Worm (Caenorhabditis elegans) whole organism, L3 larva: Measurements from ENCODE around the gene Y73F8A.22.

Experiments
- ZK546.5 ChIP-seq: sonication (generic microtip); optimal IDR thresholded peaks from 2 replicates; lab custom pipeline; 2017; ENCODE audit warnings: missing biosample characterization, missing genetic modification characterization
- aly-2 ChIP-seq: fragments of 150-350 bp; optimal IDR thresholded peaks from 2 replicates; lab custom pipeline; 2014; ENCODE audit warnings: missing biosample characterization, missing genetic modification characterization
- daf-12 ChIP-seq: fragments of 150-350 bp; optimal IDR thresholded peaks from 2 replicates; lab custom pipeline; 2014; ENCODE audit warnings: missing biosample characterization, missing genetic modification reagents, missing genetic modification characterization
- elt-3 ChIP-seq, 3 experiments: fragments of 150-350 bp in 1 of 3; sonication (generic microtip) in 2 of 3; optimal IDR thresholded peaks; 2 replicates in 2 of 3; 4 replicates in 1 of 3; lab custom pipeline; 2014 to 2017; ENCODE audit warnings: missing biosample characterization in 3 of 3, missing genetic modification characterization in 3 of 3
- nhr-25 ChIP-seq: sonication (generic microtip); optimal IDR thresholded peaks from 2 replicates; lab custom pipeline; 2017; ENCODE audit warnings: missing biosample characterization, missing genetic modification characterization
- nhr-28 ChIP-seq: fragments of 150-350 bp; optimal IDR thresholded peaks from 2 replicates; lab custom pipeline; 2014; ENCODE audit warnings: missing biosample characterization, missing genetic modification characterization
- nhr-76 ChIP-seq: fragments of 150-350 bp; sonication (generic microtip); optimal IDR thresholded peaks from 5 replicates; lab custom pipeline; 2014; ENCODE audit warnings: missing biosample characterization, missing genetic modification characterization
- nhr-77 ChIP-seq: fragments of 150-350 bp; optimal IDR thresholded peaks from 2 replicates; lab custom pipeline; 2014; ENCODE audit warnings: missing biosample characterization, missing genetic modification characterization
- pha-4 ChIP-seq: fragments of 150-350 bp; optimal IDR thresholded peaks from 2 replicates; lab custom pipeline; 2014; ENCODE audit warnings: missing biosample characterization, missing genetic modification reagents, missing genetic modification characterization
- skn-1 ChIP-seq: fragments of 150-350 bp; optimal IDR thresholded peaks from 2 replicates; lab custom pipeline; 2014; ENCODE audit warnings: missing biosample characterization, missing genetic modification characterization
- tbx-2 ChIP-seq: sonication (generic microtip); optimal IDR thresholded peaks from 2 replicates; lab custom pipeline; 2016; ENCODE audit warnings: mild to moderate bottlenecking, missing genetic modification characterization, missing compliant biosample characterization

Y73F8A.22 gene

DNA sequence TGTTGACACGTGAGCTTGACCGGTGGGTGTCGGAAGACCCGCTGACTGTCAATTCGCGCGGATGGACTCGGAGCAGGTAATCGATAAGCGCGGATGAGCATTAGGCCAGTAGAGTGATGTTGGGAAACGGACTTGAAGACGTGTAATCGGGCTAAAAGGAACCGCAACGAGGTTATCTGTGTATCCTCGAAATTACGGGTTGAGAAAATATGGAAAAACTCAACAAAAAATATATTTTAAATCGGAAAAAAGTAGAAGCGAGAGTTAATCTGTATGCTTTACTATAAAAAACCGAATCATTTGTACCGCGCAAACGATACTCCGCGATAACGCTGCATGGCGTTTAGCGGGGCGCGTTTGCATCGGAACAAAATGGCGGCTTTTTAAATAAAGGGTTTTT is 50.3 kb downstream of the Y73F8A.22 start, which contains the start of gene Y73F8A.1159:
Gene Y73F8A.1159 (minus strand): TSS at position 101 of the 400 bp plus-strand sequence.
- TF ChIP-seq elt-3 (tag; optimal IDR thresholded peaks at IDR 0.05; lab: Kevin White, UChicago) (no peak), daf-12 (tag; lab: Kevin White, UChicago) (no peak), nhr-28 (tag; lab: Kevin White, UChicago) (no peak), nhr-25 (tag; lab: Kevin White, UChicago) (no peak), tbx-2 (tag; lab: Kevin White, UChicago) (no peak), nhr-76 (tag; lab: Kevin White, UChicago) (no peak), nhr-77 (no peak), pha-4 (no peak), aly-2 (tag; lab: Kevin White, UChicago) (no peak), ZK546.5 (tag; lab: Kevin White, UChicago) (no peak), skn-1 (no peak)
